Worm (Caenorhabditis elegans): ENCODE measurements around the gene T21C12.8.

Gene T21C12.8

ce11 chrIII:10536087-10536723 is 16.6 kb downstream of the T21C12.8 start:
- TF ChIP-seq tbx-8 (GFP tag; optimal IDR thresholded peaks at IDR 0.05) (no peak), mls-2 (tag; optimal IDR thresholded peaks at IDR 0.05) (no peak), snpc-4 (tag; optimal IDR thresholded peaks at IDR 0.05) (no peak), blmp-1 (tag; optimal IDR thresholded peaks at IDR 0.05) (no peak), unc-120 (tag; optimal IDR thresholded peaks at IDR 0.05; ENCODE audit: poor library complexity, severe bottlenecking) (no peak), lin-13 (tag; optimal IDR thresholded peaks at IDR 0.05) (no peak), nhr-12 (tag; optimal IDR thresholded peaks at IDR 0.05) (no peak), drap-1 (GFP tag; optimal IDR thresholded peaks at IDR 0.05) (no peak), ham-2 (GFP tag; optimal IDR thresholded peaks at IDR 0.05) (no peak), ceh-39 (tag; optimal IDR thresholded peaks at IDR 0.05) (no peak), sptf-1 (tag; optimal IDR thresholded peaks at IDR 0.05) (no peak), zip-8 (tag; optimal IDR thresholded peaks at IDR 0.05) (no peak), nhr-76 (tag; optimal IDR thresholded peaks at IDR 0.05) (no peak), ztf-11 (tag; optimal IDR thresholded peaks at IDR 0.05) (no peak), hlh-1 (tag; optimal IDR thresholded peaks at IDR 0.05) (no peak), elt-3 (tag; optimal IDR thresholded peaks at IDR 0.05) (no peak), pha-4 (tag; optimal IDR thresholded peaks at IDR 0.05) (no peak), sem-2 (GFP tag; optimal IDR thresholded peaks at IDR 0.05) (no peak), mep-1 (tag; optimal IDR thresholded peaks at IDR 0.05) (no peak)

- TF ChIP-seq elt-3 (tag; optimal IDR thresholded peaks at IDR 0.05) (no peak), ceh-39 (tag; optimal IDR thresholded peaks at IDR 0.05) (no peak), unc-62 (GFP tag; optimal IDR thresholded peaks at IDR 0.05) (no peak), sem-2 (GFP tag; optimal IDR thresholded peaks at IDR 0.05) (no peak)
Observed at ce11 chrIII:10535226-10535625, 17.6 kb downstream of the T21C12.8 start, which contains the start of gene hpd-1. hpd-1 (plus strand) TSS chrIII:10535526.

- TF ChIP-seq mab-5 (tag; optimal IDR thresholded peaks at IDR 0.05) (no peak), nhr-2 (tag; optimal IDR thresholded peaks at IDR 0.05) (no peak), ceh-39 (tag; optimal IDR thresholded peaks at IDR 0.05) (no peak), M03D4.4 (tag; optimal IDR thresholded peaks at IDR 0.05) (no peak), zip-8 (tag; optimal IDR thresholded peaks at IDR 0.05) (no peak), unc-120 (tag; optimal IDR thresholded peaks at IDR 0.05; ENCODE audit: poor library complexity, severe bottlenecking) (no peak), ztf-11 (tag; optimal IDR thresholded peaks at IDR 0.05) (no peak), cnd-1 (tag; optimal IDR thresholded peaks at IDR 0.05) (no peak), nhr-76 (tag; optimal IDR thresholded peaks at IDR 0.05) (no peak), ces-1 (GFP tag; optimal IDR thresholded peaks at IDR 0.05) (no peak), lsy-2 (tag; optimal IDR thresholded peaks at IDR 0.05) (no peak), elt-1 (tag; optimal IDR thresholded peaks at IDR 0.05; ENCODE audit: borderline replicate concordance, insufficient read depth) (no peak), sem-2 (GFP tag; optimal IDR thresholded peaks at IDR 0.05) (no peak), elt-3 (tag; optimal IDR thresholded peaks at IDR 0.05) (no peak), lin-13 (tag; optimal IDR thresholded peaks at IDR 0.05) (no peak)
Observed at ce11 chrIII:10534191-10534590, 18.6 kb downstream of the T21C12.8 start.

ce11 chrIII:10533310-10533709 is 19.5 kb downstream of the T21C12.8 start:
- TF ChIP-seq unc-62 (GFP tag; optimal IDR thresholded peaks at IDR 0.05) (peak; percentile 30), elt-3 (tag; optimal IDR thresholded peaks at IDR 0.05) (peak; percentile 79), elt-1 (tag; optimal IDR thresholded peaks at IDR 0.05; ENCODE audit: borderline replicate concordance, insufficient read depth) (no peak)

DNA sequence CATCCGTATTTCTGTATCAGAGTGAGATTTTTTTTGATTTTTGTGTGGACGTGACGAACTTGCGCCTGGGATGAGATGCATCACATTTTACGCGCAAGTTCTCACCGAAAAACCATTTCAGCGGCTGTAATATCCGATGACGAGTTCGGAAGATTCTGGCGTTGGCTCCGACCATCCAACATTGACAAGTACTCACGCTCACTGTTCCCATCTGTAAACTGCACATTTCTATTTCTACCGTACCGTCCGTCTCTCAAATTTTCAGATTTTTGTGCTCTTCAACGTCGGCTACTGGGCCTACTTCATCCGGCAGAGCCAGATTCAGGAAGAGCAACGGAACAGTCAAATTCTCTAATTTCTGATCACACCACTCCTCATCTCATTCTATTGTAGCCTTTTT is 25.4 kb downstream of the T21C12.8 start:
- TF ChIP-seq unc-120 (tag; optimal IDR thresholded peaks at IDR 0.05; ENCODE audit: poor library complexity, severe bottlenecking) (no peak), nhr-237 (tag; optimal IDR thresholded peaks at IDR 0.05) (no peak), mab-5 (tag; optimal IDR thresholded peaks at IDR 0.05) (no peak), elt-3 (tag; optimal IDR thresholded peaks at IDR 0.05) (no peak)

DNA sequence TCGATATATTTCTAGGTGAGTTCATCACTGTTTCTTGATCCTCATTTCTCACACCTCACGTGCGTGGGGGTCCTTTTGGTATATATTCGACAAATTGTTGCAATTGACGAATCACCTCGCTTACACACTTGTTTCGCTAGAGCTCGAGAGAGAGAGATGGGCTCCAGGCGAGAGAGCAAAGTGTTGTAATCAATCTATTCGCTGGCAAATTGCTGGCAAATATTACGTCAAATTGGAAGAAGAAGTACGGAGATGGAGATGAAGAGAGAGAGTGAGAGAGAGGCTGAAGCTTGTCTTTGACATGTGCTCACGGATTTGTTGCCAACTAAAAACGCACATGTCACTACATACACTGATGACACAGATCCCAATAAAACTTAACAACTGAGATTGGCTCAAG is 26.9 kb downstream of the T21C12.8 start:
- no peak for TF ChIP-seq elt-1 (tag; optimal IDR thresholded peaks at IDR 0.05; ENCODE audit: borderline replicate concordance, insufficient read depth)
- no peak for TF ChIP-seq ceh-39 (tag; optimal IDR thresholded peaks at IDR 0.05)
- TF ChIP-seq unc-62 (GFP tag; optimal IDR thresholded peaks at IDR 0.05) = peak; percentile 96
- peak; percentile 9 for TF ChIP-seq mab-5 (tag; optimal IDR thresholded peaks at IDR 0.05)
- no peak for TF ChIP-seq ceh-83 (GFP tag; optimal IDR thresholded peaks at IDR 0.05)
- TF ChIP-seq pha-4 (tag; optimal IDR thresholded peaks at IDR 0.05) = no peak
- no peak for TF ChIP-seq lin-32 (GFP tag; optimal IDR thresholded peaks at IDR 0.05)
- no peak for TF ChIP-seq ceh-43 (GFP tag; optimal IDR thresholded peaks at IDR 0.05)
- TF ChIP-seq unc-120 (tag; optimal IDR thresholded peaks at IDR 0.05; ENCODE audit: poor library complexity, severe bottlenecking) = peak; percentile 85
- no peak for TF ChIP-seq sem-2 (GFP tag; optimal IDR thresholded peaks at IDR 0.05)
- TF ChIP-seq cnd-1 (tag; optimal IDR thresholded peaks at IDR 0.05) = no peak
- TF ChIP-seq ces-1 (GFP tag; optimal IDR thresholded peaks at IDR 0.05) = no peak
- TF ChIP-seq ham-2 (GFP tag; optimal IDR thresholded peaks at IDR 0.05) = no peak
- TF ChIP-seq nhr-12 (tag; optimal IDR thresholded peaks at IDR 0.05) = no peak
- no peak for TF ChIP-seq tbx-8 (GFP tag; optimal IDR thresholded peaks at IDR 0.05)
- no peak for TF ChIP-seq nhr-2 (tag; optimal IDR thresholded peaks at IDR 0.05)
- peak; percentile 81 for TF ChIP-seq hlh-1 (tag; optimal IDR thresholded peaks at IDR 0.05)
